Fruit fly (Drosophila melanogaster): Measurements from ENCODE around the gene CG12177.

DNA sequence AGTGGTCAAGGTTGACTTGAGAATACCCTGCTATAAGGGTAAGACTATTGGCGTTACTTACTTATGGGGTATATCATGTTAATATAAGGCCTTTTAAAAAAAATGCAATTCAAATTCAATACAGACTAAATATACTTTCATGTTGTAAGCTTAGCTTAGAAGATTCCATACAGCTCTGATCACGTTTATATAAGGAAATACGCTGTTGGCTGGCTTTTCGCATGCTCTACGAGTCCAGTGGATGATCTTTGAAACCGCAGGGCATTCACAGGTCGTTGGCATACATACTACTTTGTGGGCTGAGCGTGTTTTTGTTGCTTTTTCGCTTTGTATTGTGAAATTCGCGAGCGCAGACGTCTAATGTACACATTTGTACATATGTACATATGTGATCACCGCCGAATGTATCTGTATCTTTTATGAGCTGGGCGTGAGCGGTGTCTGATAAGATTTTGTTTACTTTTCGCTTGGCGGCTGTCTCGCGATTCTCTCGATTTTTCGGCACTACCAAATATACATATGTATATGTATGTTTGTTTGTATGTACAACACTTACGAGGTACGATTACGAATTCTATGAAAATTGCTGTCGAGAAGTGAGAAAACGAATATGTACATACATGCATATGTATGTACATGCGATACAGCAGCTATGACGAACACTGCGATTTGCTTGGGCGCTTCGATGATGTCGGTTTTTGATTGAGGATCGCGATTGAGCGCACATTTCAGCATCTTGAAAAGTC is 45.9 kb downstream of the CG12177 start:
- TF ChIP-seq psq (optimal IDR thresholded peaks at IDR 0.05) (no peak), pan (optimal IDR thresholded peaks at IDR 0.05) (no peak), Dll (optimal IDR thresholded peaks at IDR 0.05) (no peak), usp (GFP tag; optimal IDR thresholded peaks at IDR 0.05) (no peak), CG8478 (optimal IDR thresholded peaks at IDR 0.05) (no peak)

Data from whole organism.